Fruit fly (Drosophila melanogaster) whole organism, wandering third instar larva: ENCODE results near the gene Sgs3.
A peak's percentile ranks its signal among the peaks of the same experiment; 100 is the strongest.

Experiments
- HLH106 ChIP-seq: fragments of 200-800 bp; optimal IDR thresholded peaks from 3 replicates; lab custom pipeline; 2019; ENCODE audit warnings: missing biosample characterization, mild to moderate bottlenecking, missing genetic modification characterization, moderate library complexity
- Jra ChIP-seq: sonication (Bioruptor generic); optimal IDR thresholded peaks from 2 replicates; lab custom pipeline; 2016; ENCODE audit warnings: missing biosample characterization, missing genetic modification characterization
- Myc ChIP-seq: fragments of >200 bp; optimal IDR thresholded peaks from 2 replicates; lab custom pipeline; 2017
- dl ChIP-seq, 2 experiments: fragments of 175-275, 200-275 bp in 1 of 2; fragments of 200-275 bp in 1 of 2; sonication (Bioruptor generic); optimal IDR thresholded peaks; lab custom pipeline; 2018; ENCODE audit warnings: mild to moderate bottlenecking in 2 of 2, missing biosample characterization in 2 of 2, missing genetic modification characterization in 2 of 2, moderate library complexity in 2 of 2; ENCODE audit not compliant: partially characterized antibody in 2 of 2, insufficient read depth in 1 of 2
- pan ChIP-seq: fragments of >200 bp; optimal IDR thresholded peaks from 2 replicates; lab custom pipeline; 2017
- psq ChIP-seq: fragments of 200-800 bp; sonication (Bioruptor generic); optimal IDR thresholded peaks from 3 replicates; lab custom pipeline; 2017; ENCODE audit warnings: missing biosample characterization, mild to moderate bottlenecking, missing genetic modification characterization, moderate library complexity
- sage ChIP-seq: fragments of 200-800 bp; sonication (Bioruptor generic); optimal IDR thresholded peaks from 2 replicates; lab custom pipeline; 2016; ENCODE audit warnings: missing biosample characterization, mild to moderate bottlenecking, missing genetic modification characterization
- usp ChIP-seq: fragments of >200 bp; optimal IDR thresholded peaks from 2 replicates; lab custom pipeline; 2017; ENCODE audit warnings: missing biosample characterization, missing genetic modification characterization

DNA sequence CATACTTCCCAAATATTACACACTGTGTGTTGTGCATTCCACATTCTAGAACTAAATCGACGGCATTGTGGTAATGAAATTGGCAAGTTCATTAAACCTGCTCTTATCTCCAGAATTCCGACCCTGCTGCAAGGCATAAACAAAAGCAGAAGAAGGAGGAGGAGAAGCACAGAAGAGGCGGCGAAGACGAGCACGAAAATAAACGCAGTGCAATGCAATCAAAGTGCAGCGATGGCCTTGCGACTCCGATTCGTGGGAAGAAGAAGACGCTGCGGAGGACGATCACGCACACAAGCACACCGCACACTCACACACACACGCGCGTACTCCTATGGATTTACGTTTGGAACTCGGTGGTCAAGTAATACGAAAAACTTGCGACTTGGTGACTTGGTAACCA lies 48.9 kb downstream of the Sgs3 start:
- TF ChIP-seq psq = peak; percentile 89
- no peak for TF ChIP-seq dl (GFP tag; optimal IDR thresholded peaks at IDR 0.05; lab: Kevin White, UChicago; ENCODE audit: insufficient read depth in 1 of 2, partially characterized antibody in 2 of 2)
- TF ChIP-seq HLH106 (tag; lab: Kevin White, UChicago) = no peak
- no peak for TF ChIP-seq Jra
- TF ChIP-seq pan (lab: Kevin White, UChicago) = no peak
- TF ChIP-seq Myc (lab: Kevin White, UChicago) = no peak
- no peak for TF ChIP-seq sage (GFP tag; lab: Kevin White, UChicago)
- TF ChIP-seq usp (GFP tag; lab: Kevin White, UChicago) = no peak
